Fruit fly (Drosophila melanogaster) whole organism, pupa: ENCODE measurements around the gene Atg12.

Experiments
- CG10348 ChIP-seq: fragments of 200-800 bp; sonication (Bioruptor generic); IDR thresholded peaks from 2 replicates; pipeline ENCODE4 v1.3.6; 2022; ENCODE audit warnings: missing biosample characterization, missing genetic modification characterization
- CG13204 ChIP-seq: fragments of 200-800 bp; sonication (Bioruptor generic); optimal IDR thresholded peaks from 2 replicates; lab custom pipeline; 2018; ENCODE audit warnings: missing biosample characterization, mild to moderate bottlenecking, missing genetic modification characterization, moderate library complexity
- CG14655 ChIP-seq: fragments of 200-800 bp; sonication (Bioruptor generic); optimal IDR thresholded peaks from 3 replicates; lab custom pipeline; 2017; ENCODE audit warnings: mild to moderate bottlenecking, missing biosample characterization, missing genetic modification reagents, missing genetic modification characterization
- CG15710 ChIP-seq: fragments of 200-800 bp; sonication (Bioruptor generic); optimal IDR thresholded peaks from 2 replicates; lab custom pipeline; 2018; ENCODE audit warnings: missing biosample characterization, mild to moderate bottlenecking, missing genetic modification characterization, moderate library complexity
- CG32121 ChIP-seq: fragments of 200-800 bp; sonication (Bioruptor generic); IDR thresholded peaks from 2 replicates; pipeline ENCODE4 v1.3.6; 2022; ENCODE audit warnings: missing biosample characterization, missing genetic modification characterization
- CG34367 ChIP-seq: fragments of 200-800 bp; sonication (Bioruptor generic); optimal IDR thresholded peaks from 2 replicates; lab custom pipeline; 2018; ENCODE audit warnings: missing biosample characterization, mild to moderate bottlenecking, missing genetic modification characterization
- CG8159 ChIP-seq: fragments of 200-800 bp; sonication (Bioruptor generic); optimal IDR thresholded peaks from 3 replicates; lab custom pipeline; 2018; ENCODE audit warnings: missing biosample characterization, mild to moderate bottlenecking, missing genetic modification characterization, moderate library complexity
- CG8301 ChIP-seq: fragments of 200-800 bp; sonication (Bioruptor generic); optimal IDR thresholded peaks from 2 replicates; lab custom pipeline; 2018; ENCODE audit warnings: missing biosample characterization, mild to moderate bottlenecking, missing genetic modification characterization
- CG9948 ChIP-seq: fragments of 200-800 bp; sonication (Bioruptor generic); optimal IDR thresholded peaks from 2 replicates; lab custom pipeline; 2018; ENCODE audit warnings: missing biosample characterization, mild to moderate bottlenecking, missing genetic modification characterization, moderate library complexity
- D1 ChIP-seq: fragments of 200-800 bp; sonication (Bioruptor generic); optimal IDR thresholded peaks from 2 replicates; lab custom pipeline; 2018; ENCODE audit warnings: missing biosample characterization, mild to moderate bottlenecking, missing genetic modification characterization, moderate library complexity
- EcR ChIP-seq: fragments of 200-800 bp; sonication (Bioruptor generic); optimal IDR thresholded peaks from 3 replicates; lab custom pipeline; 2019; ENCODE audit warnings: missing biosample characterization, missing genetic modification characterization, mild to moderate bottlenecking, moderate library complexity, missing genetic modification reagents
- Ets98B ChIP-seq: fragments of 200-800 bp; sonication (Bioruptor generic); IDR thresholded peaks from 2 replicates; pipeline ENCODE4 v1.3.6; 2022; ENCODE audit warnings: missing biosample characterization, missing genetic modification characterization
- Pif1A ChIP-seq: fragments of 200-800 bp; sonication (Bioruptor generic); optimal IDR thresholded peaks from 3 replicates; lab custom pipeline; 2016; ENCODE audit warnings: missing biosample characterization, missing genetic modification characterization
- Pif1B ChIP-seq: fragments of 200-800 bp; sonication (Bioruptor generic); optimal IDR thresholded peaks from 3 replicates; lab custom pipeline; 2016; ENCODE audit warnings: missing biosample characterization, missing genetic modification characterization
- Snoo ChIP-seq: fragments of 200-800 bp; sonication (Bioruptor generic); optimal IDR thresholded peaks from 3 replicates; lab custom pipeline; 2017; ENCODE audit warnings: missing biosample characterization, mild to moderate bottlenecking, missing genetic modification characterization, inconsistent platforms
- rn ChIP-seq: fragments of 200-800 bp; sonication (Bioruptor generic); IDR thresholded peaks from 2 replicates; pipeline ENCODE4 v1.3.6; 2022; ENCODE audit warnings: missing biosample characterization, missing genetic modification characterization

Gene Atg12

dm6 chr3L:12178847-12179437 lies 42.2 kb downstream of the Atg12 start:
- TF ChIP-seq Snoo (no peak), CG34367 (tag; lab: Kevin White, UChicago) (no peak), CG10348 (no peak), rn (GFP tag; lab: Robert Waterston, UW) (no peak), D1 (tag; lab: Kevin White, UChicago) (no peak), Ets98B (GFP tag; lab: Robert Waterston, UW) (no peak), CG14655 (no peak), CG32121 (no peak), CG8159 (tag; lab: Kevin White, UChicago) (no peak), CG15710 (no peak), CG13204 (no peak), CG8301 (tag; lab: Kevin White, UChicago) (no peak)

dm6 chr3L:12183967-12184366 lies 47.2 kb downstream of the Atg12 start:
- TF ChIP-seq CG8159 (tag; lab: Kevin White, UChicago), result no peak
- TF ChIP-seq CG14655, result no peak
- no peak for TF ChIP-seq EcR (GFP tag; lab: Kevin White, UChicago)

- no peak for TF ChIP-seq Ets98B (GFP tag; lab: Robert Waterston, UW)
- no peak for TF ChIP-seq CG8301 (tag; lab: Kevin White, UChicago)
- TF ChIP-seq CG13204, result no peak
- TF ChIP-seq CG8159 (tag; lab: Kevin White, UChicago), result no peak
- TF ChIP-seq CG34367 (tag; lab: Kevin White, UChicago), result no peak
- no peak for TF ChIP-seq Pif1B
- no peak for TF ChIP-seq Snoo
- TF ChIP-seq CG14655, result no peak
- no peak for TF ChIP-seq CG9948 (tag; lab: Kevin White, UChicago)
- TF ChIP-seq Pif1A (GFP tag; lab: Kevin White, UChicago), result no peak
- TF ChIP-seq, all 21 proteins: peak for 0
Measured at dm6 chr3L:12184564-12185034, 47.8 kb downstream of the Atg12 start, which contains the start of gene Miox. Miox (plus strand) TSS chr3L:12184984.

dm6 chr3L:12185336-12185735 lies 48.6 kb downstream of the Atg12 start:
- no peak for TF ChIP-seq CG10348
- TF ChIP-seq, all 21 proteins: peak for 0
